Fruit fly (Drosophila melanogaster) ovary, adult (tissue): ENCODE results near the gene CG17159.

ENCODE experiments used
- CG17801 ChIP-seq: fragments of 200-800 bp; optimal IDR thresholded peaks from 2 replicates; lab custom pipeline; 2019; ENCODE audit warnings: missing biosample characterization, mild to moderate bottlenecking, missing genetic modification characterization, moderate library complexity; ENCODE audit not compliant: partially characterized antibody

The CG17159 gene

dm6 chrX:23092531-23092930, at the start of gene CG17159:
TSS of gene CG17159 (minus strand) at chrX:23092631.
- TF ChIP-seq CG17801 (GFP tag; lab: Kevin White, UChicago), result no peak

dm6 chrX:23105692-23106091, 13.3 kb upstream of the CG17159 start, which contains the start of gene ATbp:
TSS of gene ATbp (plus strand) at chrX:23106003.
- no peak for TF ChIP-seq CG17801 (GFP tag; lab: Kevin White, UChicago)

dm6 chrX:23097250-23097649, 4.8 kb upstream of the CG17159 start:
- TF ChIP-seq CG17801 (GFP tag; lab: Kevin White, UChicago), result no peak

dm6 chrX:23096818-23097129, 4.3 kb upstream of the CG17159 start:
- no peak for TF ChIP-seq CG17801 (GFP tag; lab: Kevin White, UChicago)

dm6 chrX:23096117-23096817, 3.8 kb upstream of the CG17159 start, which contains the start of gene CG17162:
TSS of gene CG17162 (minus strand) at chrX:23096735.
- TF ChIP-seq CG17801 (GFP tag; lab: Kevin White, UChicago), result no peak

- TF ChIP-seq CG17801 (GFP tag; lab: Kevin White, UChicago), result no peak
Observed at dm6 chrX:23091811-23092210, 620 bp downstream of the CG17159 start.

- TF ChIP-seq CG17801 (GFP tag; lab: Kevin White, UChicago), result no peak
Observed at dm6 chrX:23091289-23091688, 1.1 kb downstream of the CG17159 start.

- TF ChIP-seq CG17801 (GFP tag; lab: Kevin White, UChicago), result no peak
Observed at dm6 chrX:23090474-23090873, 2.0 kb downstream of the CG17159 start.

dm6 chrX:23089087-23089732, 3.2 kb downstream of the CG17159 start:
- peak; percentile 42 for TF ChIP-seq CG17801 (GFP tag; lab: Kevin White, UChicago)

dm6 chrX:23084372-23084771, 8.1 kb downstream of the CG17159 start, which contains the start of gene CG17169:
TSS of gene CG17169 (plus strand) at chrX:23084672.
- no peak for TF ChIP-seq CG17801 (GFP tag; lab: Kevin White, UChicago)

- no peak for TF ChIP-seq CG17801 (GFP tag; lab: Kevin White, UChicago)
Observed at dm6 chrX:23082407-23082905, 10.0 kb downstream of the CG17159 start, which contains the start of the genes CG17163 and CG17168. TSS of gene CG17163 (minus strand) at chrX:23082709. TSS of gene CG17168 (plus strand) at chrX:23082738.

- no peak for TF ChIP-seq CG17801 (GFP tag; lab: Kevin White, UChicago)
Observed at dm6 chrX:23073402-23073801, 19.0 kb downstream of the CG17159 start.

dm6 chrX:23071237-23071688, 21.2 kb downstream of the CG17159 start:
- TF ChIP-seq CG17801 (GFP tag; lab: Kevin White, UChicago), result no peak

dm6 chrX:23067521-23068459, 24.6 kb downstream of the CG17159 start, which contains the start of gene CG17167:
TSS of gene CG17167 (plus strand) at chrX:23068301.
- TF ChIP-seq CG17801 (GFP tag; lab: Kevin White, UChicago), result no peak
